Worm (Caenorhabditis elegans) whole organism, L2 larva: ENCODE results near the gene F09C6.16.

Experiments
- R02D3.7 ChIP-seq: fragments of 150-350 bp; optimal IDR thresholded peaks from 2 replicates; lab custom pipeline; 2014; ENCODE audit warnings: missing biosample characterization, missing genetic modification characterization
- egl-27 ChIP-seq: sonication (generic microtip); optimal IDR thresholded peaks from 3 replicates; lab custom pipeline; 2017; ENCODE audit warnings: missing biosample characterization, missing genetic modification reagents, missing genetic modification characterization
- elt-1 ChIP-seq: fragments of 150-350 bp; optimal IDR thresholded peaks from 2 replicates; lab custom pipeline; 2014; ENCODE audit warnings: missing biosample characterization, missing genetic modification characterization
- lin-11 ChIP-seq: fragments of 150-350 bp; sonication (generic microtip); optimal IDR thresholded peaks from 2 replicates; lab custom pipeline; 2014; ENCODE audit warnings: missing biosample characterization, missing genetic modification characterization, inconsistent platforms, mixed read lengths
- nhr-129 ChIP-seq: fragments of 150-350 bp; optimal IDR thresholded peaks from 2 replicates; lab custom pipeline; 2014; ENCODE audit warnings: missing biosample characterization, missing genetic modification characterization
- nhr-6 ChIP-seq: fragments of 150-350 bp; optimal IDR thresholded peaks from 2 replicates; lab custom pipeline; 2014; ENCODE audit warnings: missing biosample characterization, missing genetic modification characterization
- unc-62 ChIP-seq: fragments of 150-350 bp; optimal IDR thresholded peaks from 2 replicates; lab custom pipeline; 2014; ENCODE audit warnings: missing biosample characterization, missing genetic modification reagents, missing genetic modification characterization

DNA sequence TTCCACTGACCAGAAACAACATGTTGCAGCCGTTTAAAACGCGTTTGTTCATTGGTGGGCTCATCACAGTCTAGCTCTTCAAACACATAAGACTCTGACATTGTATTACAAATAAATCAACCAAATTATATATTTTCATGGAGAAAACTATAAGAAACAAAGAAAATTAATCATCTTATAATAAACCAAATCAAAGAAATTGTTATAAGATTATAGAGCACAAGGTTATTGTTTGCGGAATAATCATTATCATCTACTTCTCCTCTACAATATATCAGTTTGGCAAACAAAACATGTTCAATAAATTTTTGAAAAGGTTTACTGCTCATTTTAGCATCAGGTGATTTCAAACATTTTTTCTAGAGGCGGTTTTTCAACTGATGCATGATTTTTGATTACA, 48.1 kb downstream of the F09C6.16 start, which contains the start of the genes clec-32 and clec-24:
- no peak for TF ChIP-seq R02D3.7 (tag; lab: Kevin White, UChicago)
- no peak for TF ChIP-seq nhr-129 (tag; lab: Kevin White, UChicago)
- TF ChIP-seq egl-27 (tag; lab: Kevin White, UChicago) = no peak
- TF ChIP-seq lin-11 (tag; lab: Kevin White, UChicago) = no peak
- no peak for TF ChIP-seq elt-1 (tag; lab: Kevin White, UChicago)
- no peak for TF ChIP-seq unc-62
- TF ChIP-seq nhr-6 (tag; lab: Kevin White, UChicago) = no peak
